Worm (Caenorhabditis elegans) whole organism, early embryonic: Measurements from ENCODE around the gene nhr-214.

Experiments used
- B0310.2 ChIP-seq: sonication (generic microtip); optimal IDR thresholded peaks from 2 replicates; lab custom pipeline; 2016; ENCODE audit warnings: mild to moderate bottlenecking, missing genetic modification characterization, missing compliant biosample characterization
- F13C5.2 ChIP-seq: sonication (generic microtip); optimal IDR thresholded peaks from 2 replicates; lab custom pipeline; 2017; ENCODE audit warnings: mild to moderate bottlenecking, missing genetic modification characterization, inconsistent platforms, missing compliant biosample characterization
- aly-1 ChIP-seq: sonication (generic microtip); optimal IDR thresholded peaks from 2 replicates; lab custom pipeline; 2016; ENCODE audit warnings: missing genetic modification characterization, missing compliant biosample characterization
- ama-1 ChIP-seq: fragments of 150-350 bp; optimal IDR thresholded peaks from 2 replicates; lab custom pipeline; 2014
- ceh-13 ChIP-seq: fragments of 200-800 bp; sonication (Bioruptor generic); optimal IDR thresholded peaks from 2 replicates; lab custom pipeline; 2018; ENCODE audit warnings: mild to moderate bottlenecking, missing genetic modification characterization, missing compliant biosample characterization
- ceh-36 ChIP-seq: sonication (generic microtip); optimal IDR thresholded peaks from 2 replicates; lab custom pipeline; 2016; ENCODE audit warnings: missing genetic modification characterization, inconsistent platforms, missing compliant biosample characterization
- ets-7 ChIP-seq: sonication (generic microtip); optimal IDR thresholded peaks from 2 replicates; lab custom pipeline; 2016; ENCODE audit warnings: missing genotype, missing genetic modification characterization, missing compliant biosample characterization
- flt-1 ChIP-seq: fragments of 200-800 bp; sonication (Bioruptor generic); IDR thresholded peaks from 2 replicates; pipeline ENCODE4 v1.3.6; 2022; ENCODE audit warnings: missing genetic modification characterization, missing compliant biosample characterization
- hmbx-1 ChIP-seq: sonication (generic microtip); optimal IDR thresholded peaks from 2 replicates; lab custom pipeline; 2016; ENCODE audit warnings: mild to moderate bottlenecking, missing genetic modification characterization, missing compliant biosample characterization
- hmg-4 ChIP-seq: fragments of 200-800 bp; sonication (Bioruptor generic); optimal IDR thresholded peaks from 2 replicates; lab custom pipeline; 2018; ENCODE audit warnings: mild to moderate bottlenecking, missing genetic modification characterization, missing compliant biosample characterization
- hnd-1 ChIP-seq: sonication (generic microtip); optimal IDR thresholded peaks from 2 replicates; lab custom pipeline; 2016; ENCODE audit warnings: missing genetic modification characterization, missing compliant biosample characterization
- pes-1 ChIP-seq: fragments of 200-800 bp; sonication (Bioruptor generic); IDR thresholded peaks from 2 replicates; pipeline ENCODE4 v1.3.6; 2022; ENCODE audit warnings: missing genetic modification reagents, missing genetic modification characterization, missing compliant biosample characterization
- scrt-1 ChIP-seq: fragments of 200-800 bp; sonication (Bioruptor generic); IDR thresholded peaks from 2 replicates; pipeline ENCODE4 v1.3.6; 2022; ENCODE audit warnings: missing genetic modification characterization, missing compliant biosample characterization
- sea-1 ChIP-seq: fragments of 200-800 bp; sonication (Bioruptor generic); conservative IDR thresholded peaks from 2 replicates; pipeline ENCODE4 v1.3.6; 2022; ENCODE audit warnings: missing genetic modification characterization, missing compliant biosample characterization
- tbx-11 ChIP-seq: fragments of 200-800 bp; sonication (Bioruptor generic); IDR thresholded peaks from 2 replicates; pipeline ENCODE4 v1.3.6; 2022; ENCODE audit warnings: missing genetic modification characterization, missing compliant biosample characterization
- tbx-37 ChIP-seq: fragments of 200-800 bp; sonication (Bioruptor generic); conservative IDR thresholded peaks from 2 replicates; pipeline ENCODE4 v1.3.6; 2022; ENCODE audit warnings: missing genetic modification reagents, missing genetic modification characterization, missing compliant biosample characterization
- tra-4 ChIP-seq: sonication (generic microtip); optimal IDR thresholded peaks from 2 replicates; lab custom pipeline; 2017; ENCODE audit warnings: missing genetic modification characterization, missing compliant biosample characterization

The nhr-214 gene

DNA sequence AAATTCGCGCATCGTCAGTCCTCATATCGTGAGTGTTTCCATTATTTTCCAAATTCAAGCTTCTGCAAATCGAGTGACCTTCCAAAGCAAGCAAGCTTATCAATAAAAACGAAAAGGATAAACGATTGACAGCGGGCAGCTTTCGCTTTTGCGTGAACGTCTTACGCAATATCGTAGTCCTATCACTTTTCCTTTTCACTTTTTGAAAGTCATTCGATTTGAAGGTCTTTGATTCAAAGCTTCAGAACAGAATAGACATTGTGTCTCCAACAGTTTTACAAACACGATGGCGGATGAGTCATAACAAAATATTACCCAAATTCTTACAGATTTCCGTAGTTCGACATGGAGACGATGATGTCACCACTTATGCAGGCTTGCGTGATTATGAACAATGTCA lies 22.3 kb downstream of the nhr-214 start:
- TF ChIP-seq ama-1 (no peak), sea-1 (GFP tag; lab: Robert Waterston, UW) (no peak), tbx-37 (no peak), F13C5.2 (tag; lab: Kevin White, UChicago) (no peak), B0310.2 (tag; lab: Kevin White, UChicago) (no peak), hnd-1 (tag; lab: Kevin White, UChicago) (no peak), ets-7 (tag; lab: Kevin White, UChicago) (no peak), pes-1 (GFP tag; lab: Robert Waterston, UW) (no peak), tbx-11 (GFP tag; lab: Robert Waterston, UW) (no peak), hmbx-1 (tag; lab: Kevin White, UChicago) (no peak), ceh-36 (tag; lab: Kevin White, UChicago) (no peak), scrt-1 (GFP tag; lab: Robert Waterston, UW) (no peak), ceh-13 (no peak), flt-1 (GFP tag; lab: Robert Waterston, UW) (no peak), hmg-4 (GFP tag; lab: Kevin White, UChicago) (no peak), tra-4 (tag; lab: Kevin White, UChicago) (no peak), aly-1 (tag; lab: Kevin White, UChicago) (no peak)

DNA sequence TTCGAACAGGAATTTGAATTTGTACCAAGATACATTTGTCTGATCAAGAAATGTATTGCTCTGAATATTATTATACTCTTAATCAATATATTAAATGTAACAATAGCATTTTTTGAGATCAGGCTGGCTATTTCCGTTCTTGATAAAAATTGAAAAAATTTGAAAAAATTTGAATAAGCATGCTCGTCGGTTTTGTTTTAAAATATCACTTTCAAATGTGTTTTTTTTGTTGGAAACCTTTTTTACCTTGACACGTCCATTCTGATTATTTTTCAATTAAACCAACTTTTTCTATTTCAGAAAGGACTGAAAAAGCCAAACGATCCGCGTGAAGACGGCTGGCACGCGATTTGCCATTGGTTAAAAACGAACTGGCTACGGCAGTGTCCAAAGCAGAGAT lies 23.3 kb downstream of the nhr-214 start, which contains the start of gene adt-1:
Gene adt-1, plus strand, starts transcription at position 301 of the 400 bp plus-strand sequence.
- TF ChIP-seq tbx-37, result no peak
- no peak for TF ChIP-seq hmg-4 (GFP tag; lab: Kevin White, UChicago)
- TF ChIP-seq ceh-13, result no peak
- TF ChIP-seq ets-7 (tag; lab: Kevin White, UChicago), result no peak
- no peak for TF ChIP-seq aly-1 (tag; lab: Kevin White, UChicago)
- TF ChIP-seq scrt-1 (GFP tag; lab: Robert Waterston, UW), result no peak
- no peak for TF ChIP-seq tra-4 (tag; lab: Kevin White, UChicago)
- no peak for TF ChIP-seq sea-1 (GFP tag; lab: Robert Waterston, UW)
- TF ChIP-seq hnd-1 (tag; lab: Kevin White, UChicago), result no peak
- no peak for TF ChIP-seq ceh-36 (tag; lab: Kevin White, UChicago)
- TF ChIP-seq ama-1, result no peak
- TF ChIP-seq flt-1 (GFP tag; lab: Robert Waterston, UW), result no peak
- no peak for TF ChIP-seq hmbx-1 (tag; lab: Kevin White, UChicago)
- TF ChIP-seq B0310.2 (tag; lab: Kevin White, UChicago), result no peak
- TF ChIP-seq pes-1 (GFP tag; lab: Robert Waterston, UW), result no peak
- no peak for TF ChIP-seq F13C5.2 (tag; lab: Kevin White, UChicago)
- no peak for TF ChIP-seq tbx-11 (GFP tag; lab: Robert Waterston, UW)

DNA sequence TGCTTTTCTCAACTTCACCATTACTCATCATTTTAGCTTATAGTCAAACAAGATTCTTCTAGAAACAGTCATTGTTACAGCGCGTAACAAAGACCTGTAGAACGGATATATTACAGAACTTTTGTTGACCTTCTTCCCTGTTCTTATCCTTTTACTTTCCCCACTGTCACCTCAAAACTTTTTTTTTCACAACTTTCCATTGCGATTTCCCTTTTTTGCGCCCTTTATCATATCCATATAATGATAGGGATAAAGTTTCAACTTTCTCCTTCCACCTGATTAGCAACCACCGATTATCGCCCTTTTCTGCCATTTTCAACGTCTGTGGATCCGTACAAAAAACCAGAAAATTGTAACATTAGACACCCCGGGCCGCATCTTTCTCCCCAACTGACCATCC lies 24.8 kb downstream of the nhr-214 start:
- TF ChIP-seq hnd-1 (tag; lab: Kevin White, UChicago) (no peak), hmg-4 (GFP tag; lab: Kevin White, UChicago) (no peak), tbx-11 (GFP tag; lab: Robert Waterston, UW) (no peak), tbx-37 (no peak), pes-1 (GFP tag; lab: Robert Waterston, UW) (no peak), scrt-1 (GFP tag; lab: Robert Waterston, UW) (no peak)

DNA sequence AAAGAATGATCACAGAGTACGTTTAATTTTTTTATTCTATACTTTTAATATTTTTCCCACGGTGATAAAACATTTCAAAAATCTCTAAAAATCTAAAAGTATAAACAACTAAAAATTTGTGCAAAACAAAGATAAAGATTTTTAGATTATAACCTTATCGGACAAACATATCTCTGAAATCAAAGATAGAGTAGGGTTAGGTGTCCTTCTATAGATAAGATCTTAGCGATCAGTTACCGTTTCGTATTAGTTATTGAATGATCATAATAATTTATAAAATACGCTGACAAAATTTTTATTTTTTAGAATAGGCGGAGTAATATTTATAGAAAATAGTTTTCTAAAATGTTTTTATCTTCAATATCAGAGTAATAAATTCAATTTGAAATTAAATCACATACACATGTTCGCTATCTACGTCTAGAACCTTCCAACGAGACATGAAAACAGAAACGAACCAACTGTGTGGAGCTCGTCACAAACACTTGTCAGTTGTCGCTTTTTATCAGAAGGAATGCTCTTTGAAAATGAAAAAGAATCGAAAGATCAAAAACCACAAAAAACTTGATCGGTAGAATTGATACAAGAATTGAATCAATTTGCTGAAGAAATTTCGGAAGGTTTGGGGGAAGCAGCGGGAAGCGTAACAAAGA lies 30.1 kb downstream of the nhr-214 start:
- TF ChIP-seq F13C5.2 (tag; lab: Kevin White, UChicago) (no peak), flt-1 (GFP tag; lab: Robert Waterston, UW) (no peak), sea-1 (GFP tag; lab: Robert Waterston, UW) (no peak), hmg-4 (GFP tag; lab: Kevin White, UChicago) (no peak), B0310.2 (tag; lab: Kevin White, UChicago) (no peak), ets-7 (tag; lab: Kevin White, UChicago) (no peak), scrt-1 (GFP tag; lab: Robert Waterston, UW) (no peak), tbx-37 (no peak), aly-1 (tag; lab: Kevin White, UChicago) (no peak), ama-1 (no peak), tbx-11 (GFP tag; lab: Robert Waterston, UW) (no peak), ceh-13 (no peak)

DNA sequence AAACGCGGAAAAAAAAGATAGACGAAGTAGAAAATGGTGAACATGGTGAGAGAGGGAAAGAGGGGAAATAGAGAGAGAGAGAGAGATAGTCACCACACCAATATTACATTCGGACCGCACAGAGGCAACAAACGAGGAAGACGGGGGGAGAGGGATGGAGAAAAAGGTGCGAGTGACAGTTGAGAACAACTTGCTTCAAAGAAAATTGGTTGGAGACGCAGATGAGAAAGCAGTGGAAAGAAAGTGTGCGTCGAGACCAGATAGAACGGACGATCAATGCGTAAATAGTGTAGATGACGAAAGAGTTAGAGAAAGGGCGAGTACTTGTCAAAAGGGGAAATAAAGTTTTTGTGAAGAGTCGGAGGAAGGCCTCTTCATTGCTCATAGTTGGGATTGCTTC lies 31.5 kb downstream of the nhr-214 start:
- no peak for TF ChIP-seq tbx-11 (GFP tag; lab: Robert Waterston, UW)
- 0 out of 2 replicates have a peak, but pooled peaks have one; percentile 20 for TF ChIP-seq scrt-1 (GFP tag; lab: Robert Waterston, UW)
- TF ChIP-seq hmg-4 (GFP tag; lab: Kevin White, UChicago), result peak; percentile 76
- peak; percentile 74 for TF ChIP-seq aly-1 (tag; lab: Kevin White, UChicago)
- TF ChIP-seq F13C5.2 (tag; lab: Kevin White, UChicago), result peak; percentile 24

DNA sequence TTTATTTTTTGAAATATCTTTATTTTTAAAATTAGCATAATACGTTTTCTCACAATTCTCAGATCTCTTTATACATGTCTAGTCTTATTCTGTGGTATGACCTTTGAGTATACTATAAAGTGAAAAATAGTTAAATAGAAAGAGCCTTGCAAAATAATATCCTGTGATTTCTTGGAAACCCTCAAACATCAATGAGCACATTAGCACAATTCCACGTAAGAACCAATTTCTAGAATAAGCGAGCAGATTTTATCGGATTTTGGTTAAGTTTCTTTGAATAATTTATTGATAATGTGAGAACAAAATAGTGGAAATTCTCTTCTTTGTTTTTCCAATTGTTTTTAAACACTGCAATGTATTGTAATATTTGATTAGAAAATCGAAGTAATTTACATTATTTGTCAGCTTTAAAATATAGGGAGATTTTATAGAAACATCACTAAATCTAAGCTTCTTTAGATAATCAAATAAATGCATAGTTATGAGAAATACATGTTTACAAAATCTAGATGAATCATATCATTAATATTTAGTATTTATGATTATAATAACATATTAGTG lies 32.8 kb downstream of the nhr-214 start:
- TF ChIP-seq tbx-37, result no peak
- no peak for TF ChIP-seq flt-1 (GFP tag; lab: Robert Waterston, UW)
- no peak for TF ChIP-seq scrt-1 (GFP tag; lab: Robert Waterston, UW)

DNA sequence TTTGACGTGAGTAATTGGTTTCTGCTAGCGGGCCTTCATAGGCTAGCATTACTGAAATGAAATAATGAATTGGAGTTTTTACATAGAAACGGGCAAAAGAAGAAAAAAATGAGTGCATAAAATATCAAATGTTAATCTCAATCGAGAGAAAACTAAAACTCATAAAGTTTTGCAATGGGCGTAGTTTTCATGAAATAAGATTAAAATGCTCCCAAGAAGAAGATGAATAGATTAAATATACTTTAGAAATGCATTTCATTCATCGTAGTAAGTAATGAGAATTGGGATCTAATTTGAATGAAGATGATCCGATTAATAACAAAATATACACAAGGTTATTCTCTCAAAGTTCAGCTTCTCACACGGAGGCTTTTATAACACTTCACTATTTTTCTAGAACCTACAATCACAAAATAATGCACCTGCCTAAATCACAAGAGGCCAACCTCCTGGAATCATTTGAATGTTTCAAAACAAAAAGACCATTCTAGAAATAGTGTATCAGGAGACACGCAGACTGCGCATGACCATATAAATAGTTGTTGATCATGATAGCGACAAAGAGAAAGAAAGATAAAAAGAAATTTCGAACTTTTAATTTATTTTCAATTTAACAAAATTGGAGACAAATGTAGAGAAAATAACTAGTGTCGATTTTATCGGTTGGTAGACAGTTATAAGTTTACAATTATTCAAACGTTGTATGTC lies 33.9 kb downstream of the nhr-214 start, which contains the start of gene nhr-17:
Gene nhr-17, minus strand, starts transcription at position 51 of the 708 bp plus-strand sequence.
- TF ChIP-seq tra-4 (tag; lab: Kevin White, UChicago), result no peak
- TF ChIP-seq hmg-4 (GFP tag; lab: Kevin White, UChicago), result no peak
- TF ChIP-seq pes-1 (GFP tag; lab: Robert Waterston, UW), result no peak
- no peak for TF ChIP-seq B0310.2 (tag; lab: Kevin White, UChicago)
- TF ChIP-seq aly-1 (tag; lab: Kevin White, UChicago), result no peak
- TF ChIP-seq hmbx-1 (tag; lab: Kevin White, UChicago), result no peak
